Fruit fly (Drosophila melanogaster): ENCODE measurements around the gene CG14070.

CG14070 gene

dm6 chr2L:10858064-10859047 is 43.2 kb downstream of the CG14070 start, which contains the start of the genes aurB and Stam (continued):
- no peak for TF ChIP-seq ash1 (GFP tag; optimal IDR thresholded peaks at IDR 0.05)
- no peak for TF ChIP-seq zfh1 (GFP tag; IDR thresholded peaks at IDR 0.05)
- peak in 1 of 2 experiments; percentile 43 for TF ChIP-seq dpn (GFP tag; optimal IDR thresholded peaks at IDR 0.05)
- no peak for TF ChIP-seq kni (GFP tag; optimal IDR thresholded peaks at IDR 0.05)
- no peak for TF ChIP-seq ken (GFP tag; IDR thresholded peaks at IDR 0.05)
- TF ChIP-seq mld (GFP tag; IDR thresholded peaks at IDR 0.05; ENCODE audit: partially characterized antibody), result no peak
- TF ChIP-seq CG34224 (GFP tag; IDR thresholded peaks at IDR 0.05; ENCODE audit: partially characterized antibody), result no peak
- peak; percentile 13 for TF ChIP-seq caup (GFP tag; optimal IDR thresholded peaks at IDR 0.05; ENCODE audit: severe bottlenecking)
- TF ChIP-seq Ptx1 (GFP tag; IDR thresholded peaks at IDR 0.05), result peak; percentile 48; the same call in 1 of the 2 replicates
- no peak for TF ChIP-seq rib (GFP tag; IDR thresholded peaks at IDR 0.05)
- TF ChIP-seq knrl (GFP tag; IDR thresholded peaks at IDR 0.05; ENCODE audit: partially characterized antibody), result no peak
- TF ChIP-seq zfh2 (GFP tag; optimal IDR thresholded peaks at IDR 0.05), result no peak
- no peak for TF ChIP-seq CG42726 (GFP tag; IDR thresholded peaks at IDR 0.05; ENCODE audit: partially characterized antibody)
- peak; percentile 60 for TF ChIP-seq CG9817 (tag; optimal IDR thresholded peaks at IDR 0.05)
- TF ChIP-seq Awh (GFP tag; IDR thresholded peaks at IDR 0.05), result 0 out of 2 replicates have a peak, but pooled peaks have one; percentile 36
- no peak for TF ChIP-seq CG8478 (optimal IDR thresholded peaks at IDR 0.05)
- peak; percentile 67 for TF ChIP-seq unpg (GFP tag; optimal IDR thresholded peaks at IDR 0.05)
- no peak for TF ChIP-seq Hsf (GFP tag; optimal IDR thresholded peaks at IDR 0.05)
- no peak; the same call in 1 of the 2 replicates for TF ChIP-seq CG11247 (GFP tag; IDR thresholded peaks at IDR 0.05)
- TF ChIP-seq CG12391 (tag; optimal IDR thresholded peaks at IDR 0.05), result peak; percentile 85
- no peak for TF ChIP-seq tio (GFP tag; optimal IDR thresholded peaks at IDR 0.05)
- peak; percentile 9 for TF ChIP-seq CG3065 (GFP tag; optimal IDR thresholded peaks at IDR 0.05)
- TF ChIP-seq psq (GFP tag; optimal IDR thresholded peaks at IDR 0.05), result peak; percentile 26
- TF ChIP-seq Dll (GFP tag; IDR thresholded peaks at IDR 0.05; ENCODE audit: partially characterized antibody), result no peak
- 0 out of 2 replicates have a peak, but pooled peaks have one; percentile 43 for TF ChIP-seq Rfx (GFP tag; IDR thresholded peaks at IDR 0.05)
- peak; percentile 50 for TF ChIP-seq CG15514 (GFP tag; optimal IDR thresholded peaks at IDR 0.05)
- no peak for TF ChIP-seq CG4360 (GFP tag; IDR thresholded peaks at IDR 0.05)
- no peak for TF ChIP-seq btn (GFP tag; optimal IDR thresholded peaks at IDR 0.05)
- peak; percentile 61 for TF ChIP-seq dmrt99B (tag; optimal IDR thresholded peaks at IDR 0.05)
- peak; percentile 62 for TF ChIP-seq gsb-n (tag; optimal IDR thresholded peaks at IDR 0.05)
- no peak for TF ChIP-seq Tbp (GFP tag; optimal IDR thresholded peaks at IDR 0.05)
- no peak for TF ChIP-seq stc (GFP tag; IDR thresholded peaks at IDR 0.05)
- TF ChIP-seq gem (tag; optimal IDR thresholded peaks at IDR 0.05), result peak; percentile 82
- TF ChIP-seq gsb (GFP tag; IDR thresholded peaks at IDR 0.05), result no peak
- peak; percentile 90 for TF ChIP-seq wek (GFP tag; optimal IDR thresholded peaks at IDR 0.05)
- peak; percentile 66 for TF ChIP-seq sqz (GFP tag; optimal IDR thresholded peaks at IDR 0.05)
- no peak for TF ChIP-seq CG12236 (GFP tag; optimal IDR thresholded peaks at IDR 0.05)
- peak; percentile 31 for TF ChIP-seq CG2120 (GFP tag; optimal IDR thresholded peaks at IDR 0.05)
- TF ChIP-seq ham (GFP tag; IDR thresholded peaks at IDR 0.05), result no peak
- TF ChIP-seq NfI (GFP tag; optimal IDR thresholded peaks at IDR 0.05), result peak; percentile 63
- TF ChIP-seq al (GFP tag; IDR thresholded peaks at IDR 0.05), result peak; percentile 15; the same call in 1 of the 2 replicates
- peak; percentile 46 for TF ChIP-seq HHEX (GFP tag; optimal IDR thresholded peaks at IDR 0.05)
- TF ChIP-seq Opbp (GFP tag; IDR thresholded peaks at IDR 0.05; ENCODE audit: partially characterized antibody), result no peak
- TF ChIP-seq CG6765 (GFP tag; optimal IDR thresholded peaks at IDR 0.05), result no peak
- TF ChIP-seq GATAe (GFP tag; conservative IDR thresholded peaks at IDR 0.05), result no peak
- TF ChIP-seq jing (GFP tag; optimal IDR thresholded peaks at IDR 0.05), result no peak
